Worm (Caenorhabditis elegans) whole organism, L1 larva: ENCODE data around the gene zip-2.

ENCODE experiments used
- F16B12.6 ChIP-seq: fragments of 150-350 bp; optimal IDR thresholded peaks from 2 replicates; lab custom pipeline; 2014; ENCODE audit warnings: missing biosample characterization, missing genetic modification characterization
- Y116A8C.19 ChIP-seq: sonication (generic microtip); optimal IDR thresholded peaks from 2 replicates; lab custom pipeline; 2016; ENCODE audit warnings: missing compliant biosample characterization, missing genetic modification characterization, borderline replicate concordance
- aha-1 ChIP-seq: fragments of 150-350 bp; optimal IDR thresholded peaks from 2 replicates; lab custom pipeline; 2014; ENCODE audit warnings: missing biosample characterization, missing genetic modification characterization
- aly-2 ChIP-seq: fragments of 150-350 bp; optimal IDR thresholded peaks from 2 replicates; lab custom pipeline; 2014; ENCODE audit warnings: missing biosample characterization, missing genetic modification characterization
- blmp-1 ChIP-seq: fragments of 150-350 bp; optimal IDR thresholded peaks from 2 replicates; lab custom pipeline; 2014; ENCODE audit warnings: missing biosample characterization, missing genetic modification characterization
- ceh-63 ChIP-seq: fragments of 200-800 bp; sonication (Bioruptor generic); optimal IDR thresholded peaks from 2 replicates; lab custom pipeline; 2018; ENCODE audit warnings: mild to moderate bottlenecking, missing genetic modification characterization, missing compliant biosample characterization
- ceh-90 ChIP-seq: sonication (generic microtip); optimal IDR thresholded peaks from 2 replicates; lab custom pipeline; 2016; ENCODE audit warnings: missing genetic modification characterization, missing compliant biosample characterization
- ces-1 ChIP-seq: fragments of 150-350 bp; optimal IDR thresholded peaks from 2 replicates; lab custom pipeline; 2014; ENCODE audit warnings: missing biosample characterization, missing genetic modification reagents, missing genetic modification characterization
- dpl-1 ChIP-seq, 3 experiments: fragments of 150-350 bp in 2 of 3; sonication (generic microtip) in 1 of 3; optimal IDR thresholded peaks; 2 replicates each; lab custom pipeline; 2014 to 2017; ENCODE audit warnings: missing biosample characterization in 3 of 3, missing genetic modification characterization in 3 of 3, missing genetic modification reagents in 3 of 3
- dsc-1 ChIP-seq: sonication (generic microtip); optimal IDR thresholded peaks from 2 replicates; lab custom pipeline; 2016; ENCODE audit warnings: mild to moderate bottlenecking, missing genetic modification characterization, missing compliant biosample characterization
- efl-1 ChIP-seq, 4 experiments: fragments of 150-350 bp; optimal IDR thresholded peaks in 3 of 4; peaks in 1 of 4; 1 replicate in 1 of 4; 2 replicates in 3 of 4; lab custom pipeline; 2014; ENCODE audit warnings: missing biosample characterization in 2 of 4, missing genetic modification characterization in 2 of 4, missing genetic modification reagents in 2 of 4
- efl-3 ChIP-seq: fragments of 200-800 bp; sonication (Bioruptor generic); optimal IDR thresholded peaks from 2 replicates; lab custom pipeline; 2018; ENCODE audit warnings: mild to moderate bottlenecking, missing genetic modification characterization, missing compliant biosample characterization
- egl-13 ChIP-seq: sonication (generic microtip); optimal IDR thresholded peaks from 2 replicates; lab custom pipeline; 2016; ENCODE audit warnings: missing genotype, missing genetic modification reagents, missing genetic modification characterization, missing compliant biosample characterization
- elt-3 ChIP-seq, 6 experiments: fragments of 150-350 bp in 1 of 6; sonication (generic microtip); optimal IDR thresholded peaks; 2 replicates each; lab custom pipeline; 2017 to 2018; ENCODE audit warnings: missing biosample characterization in 6 of 6, missing genetic modification characterization in 6 of 6, inconsistent platforms in 1 of 6
- fkh-10 ChIP-seq: sonication (generic microtip); optimal IDR thresholded peaks from 2 replicates; lab custom pipeline; 2017; ENCODE audit warnings: missing biosample characterization, missing genetic modification reagents, missing genetic modification characterization
- fkh-4 ChIP-seq: sonication (generic microtip); optimal IDR thresholded peaks from 2 replicates; lab custom pipeline; 2016; ENCODE audit warnings: missing compliant biosample characterization, missing genetic modification characterization, borderline replicate concordance
- hlh-17 ChIP-seq: fragments of 200-800 bp; sonication (Bioruptor generic); optimal IDR thresholded peaks from 2 replicates; lab custom pipeline; 2018; ENCODE audit warnings: missing genetic modification characterization, mild to moderate bottlenecking, missing compliant biosample characterization, moderate library complexity, borderline replicate concordance
- irx-1 ChIP-seq: sonication (generic microtip); optimal IDR thresholded peaks from 2 replicates; lab custom pipeline; 2016; ENCODE audit warnings: missing genetic modification characterization, missing compliant biosample characterization
- lin-15B ChIP-seq: fragments of 150-350 bp; sonication (generic microtip); optimal IDR thresholded peaks from 3 replicates; lab custom pipeline; 2014; ENCODE audit warnings: missing biosample characterization, missing genetic modification characterization
- lin-35 ChIP-seq, 2 experiments: fragments of 150-350 bp; optimal IDR thresholded peaks; 2 replicates each; lab custom pipeline; 2014; ENCODE audit warnings: missing biosample characterization in 2 of 2, missing genetic modification characterization in 2 of 2, missing genetic modification reagents in 2 of 2
- mef-2 ChIP-seq: fragments of 150-350 bp; optimal IDR thresholded peaks from 2 replicates; lab custom pipeline; 2014; ENCODE audit warnings: missing biosample characterization, missing genetic modification characterization
- mep-1 ChIP-seq: fragments of 150-350 bp; optimal IDR thresholded peaks from 2 replicates; lab custom pipeline; 2014; ENCODE audit warnings: missing biosample characterization, missing genetic modification characterization
- nhr-12 ChIP-seq: sonication (generic microtip); optimal IDR thresholded peaks from 2 replicates; lab custom pipeline; 2017; ENCODE audit warnings: missing biosample characterization, missing genetic modification characterization
- nhr-19 ChIP-seq: fragments of 200-800 bp; sonication (Bioruptor generic); conservative IDR thresholded peaks from 2 replicates; pipeline ENCODE4 v1.3.6; 2022; ENCODE audit warnings: missing genetic modification characterization, missing compliant biosample characterization
- nhr-237 ChIP-seq: fragments of 150-350 bp; optimal IDR thresholded peaks from 2 replicates; lab custom pipeline; 2014; ENCODE audit warnings: missing biosample characterization, missing genetic modification characterization
- nhr-28 ChIP-seq: fragments of 150-350 bp; optimal IDR thresholded peaks from 2 replicates; lab custom pipeline; 2014; ENCODE audit warnings: missing biosample characterization, missing genetic modification characterization
- nhr-47 ChIP-seq: sonication (generic microtip); optimal IDR thresholded peaks from 2 replicates; lab custom pipeline; 2016; ENCODE audit warnings: mild to moderate bottlenecking, missing genetic modification characterization, moderate library complexity, missing compliant biosample characterization
- nhr-71 ChIP-seq: sonication (generic microtip); optimal IDR thresholded peaks from 2 replicates; lab custom pipeline; 2016; ENCODE audit warnings: mild to moderate bottlenecking, missing genetic modification characterization, moderate library complexity, missing compliant biosample characterization
- nhr-90 ChIP-seq: sonication (generic microtip); optimal IDR thresholded peaks from 2 replicates; lab custom pipeline; 2016; ENCODE audit warnings: mild to moderate bottlenecking, missing genetic modification characterization, missing compliant biosample characterization; ENCODE audit not compliant: poor library complexity
- pax-3 ChIP-seq: fragments of 200-800 bp; sonication (Bioruptor generic); optimal IDR thresholded peaks from 2 replicates; lab custom pipeline; 2018; ENCODE audit warnings: mild to moderate bottlenecking, missing genetic modification characterization, moderate library complexity, missing compliant biosample characterization
- snu-23 ChIP-seq: sonication (generic microtip); optimal IDR thresholded peaks from 2 replicates; lab custom pipeline; 2016; ENCODE audit warnings: missing genetic modification characterization, missing compliant biosample characterization
- swsn-7 ChIP-seq: sonication (generic microtip); optimal IDR thresholded peaks from 2 replicates; lab custom pipeline; 2016; ENCODE audit warnings: missing genetic modification characterization, missing compliant biosample characterization
- tbx-2 ChIP-seq: sonication (generic microtip); optimal IDR thresholded peaks from 2 replicates; lab custom pipeline; 2016; ENCODE audit warnings: missing genetic modification characterization, missing compliant biosample characterization
- tlp-1 ChIP-seq: fragments of 150-350 bp; optimal IDR thresholded peaks from 2 replicates; lab custom pipeline; 2014; ENCODE audit warnings: missing biosample characterization, missing genetic modification characterization
- unc-130 ChIP-seq: fragments of 150-350 bp; optimal IDR thresholded peaks from 2 replicates; lab custom pipeline; 2017; ENCODE audit warnings: missing biosample characterization, missing genetic modification characterization, inconsistent platforms
- xbp-1 ChIP-seq: sonication (generic microtip); optimal IDR thresholded peaks from 2 replicates; lab custom pipeline; 2016; ENCODE audit warnings: missing genetic modification characterization, missing compliant biosample characterization
- zag-1 ChIP-seq: fragments of 150-350 bp; optimal IDR thresholded peaks from 2 replicates; lab custom pipeline; 2014; ENCODE audit warnings: missing biosample characterization, missing genetic modification characterization
- zip-4 ChIP-seq: fragments of 200-800 bp; sonication (Bioruptor generic); optimal IDR thresholded peaks from 2 replicates; lab custom pipeline; 2018; ENCODE audit warnings: mild to moderate bottlenecking, missing genetic modification characterization, moderate library complexity, missing compliant biosample characterization
- ztf-11 ChIP-seq, 2 experiments: sonication (generic microtip); optimal IDR thresholded peaks; 2 replicates each; lab custom pipeline; 2016 to 2017; ENCODE audit warnings: missing genetic modification characterization in 2 of 2, missing biosample characterization in 1 of 2, missing compliant biosample characterization in 1 of 2

zip-2 gene

ce11 chrIII:861819-862356 lies 29.1 kb downstream of the zip-2 start, which contains the start of gene arx-4 (continued):
- TF ChIP-seq nhr-90: no peak
- no peak for TF ChIP-seq fkh-10 (GFP tag; lab: Kevin White, UChicago)
- no peak for TF ChIP-seq ceh-90 (tag; lab: Kevin White, UChicago)
- TF ChIP-seq nhr-12: no peak
- TF ChIP-seq egl-13: no peak
- no peak for TF ChIP-seq F16B12.6 (tag; lab: Kevin White, UChicago)
- TF ChIP-seq elt-3 (tag; optimal IDR thresholded peaks at IDR 0.05; lab: Kevin White, UChicago): no peak
- peak; percentile 66 for TF ChIP-seq blmp-1
- no peak for TF ChIP-seq pax-3 (tag; lab: Kevin White, UChicago)
- TF ChIP-seq lin-15B (tag; lab: Kevin White, UChicago): no peak
- peak; percentile 11 for TF ChIP-seq nhr-71 (tag; lab: Kevin White, UChicago)
- no peak for TF ChIP-seq nhr-19
- TF ChIP-seq ceh-63: no peak
- TF ChIP-seq mef-2 (tag; lab: Kevin White, UChicago): no peak
- TF ChIP-seq efl-3 (GFP tag; lab: Kevin White, UChicago): no peak
- TF ChIP-seq ces-1 (GFP tag; lab: Kevin White, UChicago): no peak
- TF ChIP-seq mep-1 (tag; lab: Kevin White, UChicago): no peak
- no peak for TF ChIP-seq nhr-47 (tag; lab: Kevin White, UChicago)
- no peak for TF ChIP-seq zip-4 (GFP tag; lab: Kevin White, UChicago)
- no peak for TF ChIP-seq zag-1 (tag; lab: Kevin White, UChicago)
- TF ChIP-seq Y116A8C.19 (tag; lab: Kevin White, UChicago): no peak
- TF ChIP-seq swsn-7 (tag; lab: Kevin White, UChicago): no peak
- no peak for TF ChIP-seq tlp-1
- no peak for TF ChIP-seq hlh-17 (GFP tag; lab: Kevin White, UChicago)
- no peak for TF ChIP-seq fkh-4
- TF ChIP-seq unc-130 (tag; lab: Kevin White, UChicago): no peak
- no peak for TF ChIP-seq nhr-28 (tag; lab: Kevin White, UChicago)
- TF ChIP-seq lin-35 (GFP tag; optimal IDR thresholded peaks at IDR 0.05; lab: Kevin White, UChicago): peak in 1 of 2 experiments; percentile 26
- TF ChIP-seq tbx-2: no peak

ce11 chrIII:868866-869265 lies 36.1 kb downstream of the zip-2 start:
- TF ChIP-seq aly-2 (tag; lab: Kevin White, UChicago) (no peak), ztf-11 (tag; optimal IDR thresholded peaks at IDR 0.05; lab: Kevin White, UChicago) (peak in 1 of 2 experiments; percentile 45)

- no peak for TF ChIP-seq efl-1 (optimal IDR thresholded peaks at IDR 0.05; lab: Kevin White, UChicago)
- peak in 1 of 2 experiments; percentile 73 for TF ChIP-seq efl-1 (GFP tag; optimal IDR thresholded peaks at IDR 0.05 in 1 of 2; lab: Kevin White, UChicago)
- no peak for TF ChIP-seq irx-1 (tag; lab: Kevin White, UChicago)
Measured at ce11 chrIII:869869-870268, 37.1 kb downstream of the zip-2 start, which contains the start of gene T24C4.2. TSS of gene T24C4.2 (minus strand) at chrIII:869969.

ce11 chrIII:870555-870954 lies 37.8 kb downstream of the zip-2 start:
- TF ChIP-seq unc-130 (tag; lab: Kevin White, UChicago) (no peak), nhr-71 (tag; lab: Kevin White, UChicago) (no peak), dsc-1 (tag; lab: Kevin White, UChicago) (no peak), swsn-7 (tag; lab: Kevin White, UChicago) (no peak), nhr-237 (tag; lab: Kevin White, UChicago) (no peak), nhr-47 (tag; lab: Kevin White, UChicago) (no peak), xbp-1 (no peak), blmp-1 (no peak), egl-13 (no peak), snu-23 (no peak), fkh-4 (no peak), dpl-1 (GFP tag; optimal IDR thresholded peaks at IDR 0.05; lab: Kevin White, UChicago) (no peak), aha-1 (tag; lab: Kevin White, UChicago) (no peak)
